Fruit fly (Drosophila melanogaster) whole organism, embryonic: ENCODE data around the gene nSMase.

Source experiments
- Ada2b ChIP-seq: fragments of 200-800 bp; sonication (Bioruptor generic); IDR thresholded peaks from 2 replicates; pipeline ENCODE4 v1.3.6; 2022; ENCODE audit warnings: missing biosample characterization, missing genetic modification characterization
- Aef1 ChIP-seq: fragments of 200-800 bp; sonication (Bioruptor generic); IDR thresholded peaks from 3 replicates; pipeline ENCODE4 v1.3.6; 2022; ENCODE audit warnings: missing biosample characterization, missing genetic modification characterization
- Atf3 ChIP-seq: fragments of 200-800 bp; sonication (Bioruptor generic); optimal IDR thresholded peaks from 3 replicates; lab custom pipeline; 2016; ENCODE audit warnings: missing biosample characterization, missing genetic modification characterization
- Awh ChIP-seq: fragments of 200-800 bp; sonication (Bioruptor generic); IDR thresholded peaks from 2 replicates; pipeline ENCODE4, ENCODE4 v1.3.6; 2022; ENCODE audit warnings: missing biosample characterization, missing genetic modification characterization
- CG10209 ChIP-seq: fragments of 200-800 bp; sonication (Bioruptor generic); optimal IDR thresholded peaks from 3 replicates; lab custom pipeline; 2017; ENCODE audit warnings: missing biosample characterization, mild to moderate bottlenecking, missing genetic modification characterization, missing genetic modification reagents
- CG10462 ChIP-seq: fragments of 200-800 bp; sonication (Bioruptor generic); optimal IDR thresholded peaks from 2 replicates; lab custom pipeline; 2016; ENCODE audit warnings: missing biosample characterization, missing genetic modification characterization
- CG10565 ChIP-seq: fragments of 200-800 bp; sonication (Bioruptor generic); optimal IDR thresholded peaks from 3 replicates; lab custom pipeline; 2016; ENCODE audit warnings: missing biosample characterization, mild to moderate bottlenecking, missing genetic modification characterization
- CG11093 ChIP-seq: fragments of 200-800 bp; sonication (Bioruptor generic); IDR thresholded peaks from 3 replicates; pipeline ENCODE4 v1.3.6; 2022; ENCODE audit warnings: missing biosample characterization, missing genetic modification characterization
- CG12104 ChIP-seq: fragments of 200-800 bp; sonication (Bioruptor generic); optimal IDR thresholded peaks from 3 replicates; lab custom pipeline; 2016; ENCODE audit warnings: missing biosample characterization, missing genetic modification characterization
- CG15601 ChIP-seq: fragments of 200-800 bp; sonication (Bioruptor generic); optimal IDR thresholded peaks from 3 replicates; lab custom pipeline; 2019; ENCODE audit warnings: missing biosample characterization, mild to moderate bottlenecking, missing genetic modification characterization, moderate library complexity
- CG16815 ChIP-seq: fragments of 200-800 bp; sonication (Bioruptor generic); optimal IDR thresholded peaks from 3 replicates; lab custom pipeline; 2017; ENCODE audit warnings: missing biosample characterization, mild to moderate bottlenecking, missing genetic modification characterization
- CG17361 ChIP-seq: fragments of 200-800 bp; sonication (Bioruptor generic); IDR thresholded peaks from 3 replicates; pipeline ENCODE4 v1.3.6; 2022; ENCODE audit warnings: missing biosample characterization, missing genetic modification characterization
- CG1792 ChIP-seq: fragments of 200-800 bp; sonication (Bioruptor generic); optimal IDR thresholded peaks from 2 replicates; lab custom pipeline; 2016; ENCODE audit warnings: missing biosample characterization, missing genetic modification characterization
- CG18011 ChIP-seq: fragments of 200-800 bp; sonication (Bioruptor generic); optimal IDR thresholded peaks from 2 replicates; lab custom pipeline; 2017; ENCODE audit warnings: missing biosample characterization, missing genetic modification characterization, mild to moderate bottlenecking, moderate library complexity, missing genotype
- CG18619 ChIP-seq: fragments of 200-800 bp; sonication (Bioruptor generic); optimal IDR thresholded peaks from 3 replicates; lab custom pipeline; 2017; ENCODE audit warnings: missing biosample characterization, mild to moderate bottlenecking, missing genetic modification characterization
- CG31441 ChIP-seq: fragments of 200-800 bp; sonication (Bioruptor generic); IDR thresholded peaks from 2 replicates; pipeline ENCODE4 v1.3.6; 2022; ENCODE audit warnings: missing biosample characterization, missing genetic modification characterization
- CG3995 ChIP-seq: fragments of 200-800 bp; sonication (Bioruptor generic); optimal IDR thresholded peaks from 3 replicates; lab custom pipeline; 2016; ENCODE audit warnings: missing biosample characterization, missing genetic modification characterization
- CG7987 ChIP-seq: fragments of 200-800 bp; sonication (Bioruptor generic); optimal IDR thresholded peaks from 2 replicates; lab custom pipeline; 2018; ENCODE audit warnings: missing biosample characterization, mild to moderate bottlenecking, missing genetic modification characterization, moderate library complexity
- CrebB ChIP-seq: fragments of 200-800 bp; sonication (Bioruptor generic); optimal IDR thresholded peaks from 3 replicates; lab custom pipeline; 2018; ENCODE audit warnings: missing biosample characterization, mild to moderate bottlenecking, missing genetic modification characterization
- Dip2 ChIP-seq: fragments of 200-800 bp; sonication (Bioruptor generic); IDR thresholded peaks from 2 replicates; pipeline ENCODE4 v1.3.6; 2022; ENCODE audit warnings: missing biosample characterization, missing genetic modification characterization
- Ets65A ChIP-seq: fragments of 200-800 bp; sonication (Bioruptor generic); peaks from one replicate; lab custom pipeline; 2016; ENCODE audit warnings: missing biosample characterization, missing genetic modification characterization
- Fer2 ChIP-seq: fragments of 200-800 bp; sonication (Bioruptor generic); optimal IDR thresholded peaks from 2 replicates; lab custom pipeline; 2018; ENCODE audit warnings: missing biosample characterization, mild to moderate bottlenecking, missing genetic modification characterization, moderate library complexity
- Hsf ChIP-seq: fragments of 200-800 bp; sonication (Bioruptor generic); optimal IDR thresholded peaks from 3 replicates; lab custom pipeline; 2016; ENCODE audit warnings: missing biosample characterization, missing genetic modification characterization
- Max ChIP-seq: fragments of 200-800 bp; sonication (Bioruptor generic); optimal IDR thresholded peaks from 2 replicates; lab custom pipeline; 2016; ENCODE audit warnings: missing biosample characterization, mild to moderate bottlenecking, missing genetic modification characterization
- Nf-YC ChIP-seq: fragments of 200-800 bp; optimal IDR thresholded peaks from 3 replicates; lab custom pipeline; 2019; ENCODE audit warnings: missing biosample characterization, mild to moderate bottlenecking, missing genetic modification characterization, moderate library complexity
- Oli ChIP-seq: fragments of 200-800 bp; sonication (Bioruptor generic); optimal IDR thresholded peaks from 2 replicates; lab custom pipeline; 2018; ENCODE audit warnings: missing biosample characterization, mild to moderate bottlenecking, missing genetic modification characterization, moderate library complexity
- Sry-β ChIP-seq: fragments of 200-800 bp; sonication (Bioruptor generic); optimal IDR thresholded peaks from 2 replicates; lab custom pipeline; 2018; ENCODE audit warnings: missing biosample characterization, mild to moderate bottlenecking, missing genetic modification characterization, moderate library complexity
- amos ChIP-seq: fragments of 200-800 bp; sonication (Bioruptor generic); IDR thresholded peaks from 2 replicates; pipeline ENCODE4 v1.3.6; 2022; ENCODE audit warnings: missing biosample characterization, missing genetic modification characterization; ENCODE audit not compliant: partially characterized antibody
- ase ChIP-seq: fragments of 200-800 bp; sonication (Bioruptor generic); IDR thresholded peaks from 3 replicates; pipeline ENCODE4 v1.3.6; 2022; ENCODE audit warnings: missing biosample characterization, missing genetic modification characterization
- az2 ChIP-seq: fragments of 200-800 bp; sonication (Bioruptor generic); optimal IDR thresholded peaks from 3 replicates; lab custom pipeline; 2016; ENCODE audit warnings: missing biosample characterization, missing genetic modification characterization
- bab2 ChIP-seq: fragments of 200-800 bp; sonication (Bioruptor generic); optimal IDR thresholded peaks from 2 replicates; lab custom pipeline; 2016; ENCODE audit warnings: missing biosample characterization, missing genetic modification characterization
- cad ChIP-seq: fragments of >200 bp; optimal IDR thresholded peaks from 2 replicates; lab custom pipeline; 2017; ENCODE audit warnings: missing biosample characterization, missing genetic modification characterization
- caup ChIP-seq: fragments of 200-800 bp; sonication (Bioruptor generic); optimal IDR thresholded peaks from 3 replicates; lab custom pipeline; 2017; ENCODE audit warnings: missing biosample characterization, mild to moderate bottlenecking, missing genetic modification characterization, moderate library complexity; ENCODE audit not compliant: severe bottlenecking
- chm ChIP-seq: fragments of 200-800 bp; sonication (Bioruptor generic); IDR thresholded peaks from 2 replicates; pipeline ENCODE4 v1.3.6; 2022; ENCODE audit warnings: missing biosample characterization, missing genetic modification characterization
- danr ChIP-seq: fragments of 200-800 bp; sonication (Bioruptor generic); IDR thresholded peaks from 2 replicates; pipeline ENCODE4 v1.3.6; 2022; ENCODE audit warnings: missing biosample characterization, missing genetic modification characterization
- gt ChIP-seq: fragments of 200-800 bp; sonication (Bioruptor generic); IDR thresholded peaks from 2 replicates; pipeline ENCODE4 v1.3.6; 2022; ENCODE audit warnings: missing biosample characterization, missing genetic modification characterization
- inv ChIP-seq: fragments of 200-800 bp; sonication (Bioruptor generic); IDR thresholded peaks from 2 replicates; pipeline ENCODE4 v1.3.6; 2022; ENCODE audit warnings: missing biosample characterization, missing genetic modification characterization; ENCODE audit not compliant: partially characterized antibody
- rib ChIP-seq: fragments of 200-800 bp; sonication (Bioruptor generic); IDR thresholded peaks from 2 replicates; pipeline ENCODE4 v1.3.6; 2022; ENCODE audit warnings: missing biosample characterization, missing genetic modification characterization
- row ChIP-seq: fragments of 200-800 bp; sonication (Bioruptor generic); IDR thresholded peaks from 3 replicates; pipeline ENCODE4 v1.3.6; 2022; ENCODE audit warnings: missing biosample characterization, missing genetic modification characterization
- sens ChIP-seq: fragments of 200-800 bp; sonication (Bioruptor generic); peaks from one replicate; lab custom pipeline; 2016; ENCODE audit warnings: missing biosample characterization, missing genetic modification characterization
- sna ChIP-seq: fragments of 200-800 bp; sonication (Bioruptor generic); IDR thresholded peaks from 2 replicates; pipeline ENCODE4 v1.3.6; 2022; ENCODE audit warnings: missing biosample characterization, missing genetic modification characterization; ENCODE audit not compliant: partially characterized antibody
- sqz ChIP-seq: fragments of 200-800 bp; sonication (Bioruptor generic); optimal IDR thresholded peaks from 3 replicates; lab custom pipeline; 2018; ENCODE audit warnings: missing biosample characterization, mild to moderate bottlenecking, missing genetic modification characterization
- ssp ChIP-seq: fragments of 200-800 bp; sonication (Bioruptor generic); IDR thresholded peaks from 2 replicates; pipeline ENCODE4 v1.3.6; 2022; ENCODE audit warnings: missing biosample characterization, missing genetic modification characterization
- stwl ChIP-seq: fragments of 200-800 bp; sonication (Bioruptor generic); optimal IDR thresholded peaks from 3 replicates; lab custom pipeline; 2018; ENCODE audit warnings: missing biosample characterization, mild to moderate bottlenecking, missing genetic modification characterization, moderate library complexity
- tx ChIP-seq: fragments of 200-800 bp; sonication (Bioruptor generic); optimal IDR thresholded peaks from 2 replicates; lab custom pipeline; 2016; ENCODE audit warnings: missing biosample characterization, missing genetic modification characterization
- unc-4 ChIP-seq: fragments of 200-800 bp; sonication (Bioruptor generic); IDR thresholded peaks from 2 replicates; pipeline ENCODE4 v1.3.6; 2022; ENCODE audit warnings: missing biosample characterization, missing genetic modification characterization; ENCODE audit not compliant: partially characterized antibody
- usp ChIP-seq: fragments of >200 bp; optimal IDR thresholded peaks from 2 replicates; lab custom pipeline; 2017; ENCODE audit warnings: missing biosample characterization, missing genetic modification characterization
- wek ChIP-seq: fragments of 200-800 bp; sonication (Bioruptor generic); optimal IDR thresholded peaks from 3 replicates; lab custom pipeline; 2018; ENCODE audit warnings: missing biosample characterization, mild to moderate bottlenecking, missing genetic modification characterization, moderate library complexity
- yki ChIP-seq: fragments of >200 bp; optimal IDR thresholded peaks from 3 replicates; lab custom pipeline; 2018

nSMase gene

dm6 chr3L:3198447-3199402 lies 20.2 kb upstream of the nSMase start, which contains the start of the genes CG32276 and gry (continued):
- TF ChIP-seq tx = peak; percentile 67
- TF ChIP-seq CG1792 = no peak
- no peak; the same call in 2 of the 3 replicates for TF ChIP-seq CG17361 (GFP tag; lab: Robert Waterston, UW)
- TF ChIP-seq chm (GFP tag; lab: Robert Waterston, UW) = peak; percentile 74
- peak; percentile 47 for TF ChIP-seq CG16815 (GFP tag; lab: Kevin White, UChicago)
- peak; percentile 49 for TF ChIP-seq CG18011 (GFP tag; lab: Kevin White, UChicago)
- TF ChIP-seq Atf3 = peak; percentile 63
- peak; percentile 35; the same call in 1 of the 2 replicates for TF ChIP-seq gt
- TF ChIP-seq wek (GFP tag; lab: Kevin White, UChicago) = peak; percentile 80
- TF ChIP-seq Aef1 (GFP tag; lab: Robert Waterston, UW) = peak; percentile 70
- no peak for TF ChIP-seq cad
- TF ChIP-seq Ada2b = peak; percentile 72
- peak; percentile 63 for TF ChIP-seq danr
- TF ChIP-seq CG15601 (tag; lab: Kevin White, UChicago) = no peak
- TF ChIP-seq sens = peak; percentile 94
- no peak for TF ChIP-seq sna (GFP tag; lab: Robert Waterston, UW)
- no peak for TF ChIP-seq usp (GFP tag; lab: Kevin White, UChicago)
- peak; percentile 60 for TF ChIP-seq CG18619 (GFP tag; lab: Kevin White, UChicago)
- peak; percentile 93 for TF ChIP-seq row (GFP tag; lab: Robert Waterston, UW)
- no peak for TF ChIP-seq Awh (GFP tag; lab: Robert Waterston, UW)
- peak; percentile 58; the same call in 1 of the 3 replicates for TF ChIP-seq ase (GFP tag; lab: Robert Waterston, UW)
- no peak for TF ChIP-seq Nf-YC
- peak; percentile 74 for TF ChIP-seq CG7987 (GFP tag; lab: Kevin White, UChicago)
- TF ChIP-seq amos (GFP tag; lab: Robert Waterston, UW) = no peak; the same call in 1 of the 2 replicates
- peak; percentile 67 for TF ChIP-seq CrebB (tag; lab: Kevin White, UChicago)
- TF ChIP-seq CG10565 = peak; percentile 26
- TF ChIP-seq CG10209 = peak; percentile 64
- TF ChIP-seq Max (GFP tag; lab: Kevin White, UChicago) = peak; percentile 88
- no peak for TF ChIP-seq Dip2
- peak; percentile 79 for TF ChIP-seq az2 (GFP tag; lab: Kevin White, UChicago)
- no peak for TF ChIP-seq sqz (GFP tag; lab: Kevin White, UChicago)
- no peak for TF ChIP-seq yki (lab: Kevin White, UChicago)
- peak; percentile 53 for TF ChIP-seq CG12104 (GFP tag; lab: Kevin White, UChicago)
- peak; percentile 69 for TF ChIP-seq caup (GFP tag; lab: Kevin White, UChicago)
- TF ChIP-seq inv (GFP tag; lab: Robert Waterston, UW) = peak; percentile 15; the same call in 1 of the 2 replicates
- TF ChIP-seq Fer2 (tag; lab: Kevin White, UChicago) = peak; percentile 42
- TF ChIP-seq unc-4 (GFP tag; lab: Robert Waterston, UW) = no peak
- TF ChIP-seq Ets65A (GFP tag; lab: Kevin White, UChicago) = peak; percentile 98
- peak; percentile 66 for TF ChIP-seq CG10462
- TF ChIP-seq CG31441 (GFP tag; lab: Robert Waterston, UW) = no peak
- TF ChIP-seq Oli (tag; lab: Kevin White, UChicago) = peak; percentile 54
- peak; percentile 46 for TF ChIP-seq ssp (GFP tag; lab: Robert Waterston, UW)
- peak; percentile 91 for TF ChIP-seq CG3995 (GFP tag; lab: Kevin White, UChicago)
- peak; percentile 60 for TF ChIP-seq stwl (tag; lab: Kevin White, UChicago)
- peak; percentile 87 for TF ChIP-seq Sry-β
- TF ChIP-seq rib = no peak
- peak; percentile 82 for TF ChIP-seq bab2 (GFP tag; lab: Kevin White, UChicago)
- peak; percentile 65; the same call in 2 of the 3 replicates for TF ChIP-seq CG11093 (GFP tag; lab: Robert Waterston, UW)
- TF ChIP-seq Hsf (GFP tag; lab: Kevin White, UChicago) = peak; percentile 85
